Worm (Caenorhabditis elegans): ENCODE results near the gene catp-5.

- TF ChIP-seq ceh-62 (tag; optimal IDR thresholded peaks at IDR 0.05): no peak
- TF ChIP-seq dmd-8 (GFP tag; IDR thresholded peaks at IDR 0.05): no peak
- TF ChIP-seq lin-15B (tag; optimal IDR thresholded peaks at IDR 0.05): no peak
- TF ChIP-seq F44E2.7 (GFP tag; IDR thresholded peaks at IDR 0.05): no peak
- TF ChIP-seq pqm-1 (tag; optimal IDR thresholded peaks at IDR 0.05): peak; percentile 42
- no peak for TF ChIP-seq lin-39 (tag; optimal IDR thresholded peaks at IDR 0.05)
- peak; percentile 86 for TF ChIP-seq hlh-11 (tag; optimal IDR thresholded peaks at IDR 0.05)
- TF ChIP-seq tra-1 (GFP tag; IDR thresholded peaks at IDR 0.05): 0 out of 2 replicates have a peak, but pooled peaks have one; percentile 31
- no peak for TF ChIP-seq fkh-10 (GFP tag; optimal IDR thresholded peaks at IDR 0.05)
Measured at ce11 chrX:8083919-8084318, 14.7 kb downstream of the catp-5 start, which contains the start of gene K07E3.4.

All from whole organism, L4 larva.